Worm (Caenorhabditis elegans) whole organism, early embryonic: ENCODE measurements around the gene B0547.2.

Experiments
- B0310.2 ChIP-seq: sonication (generic microtip); optimal IDR thresholded peaks from 2 replicates; lab custom pipeline; 2016; ENCODE audit warnings: mild to moderate bottlenecking, missing genetic modification characterization, missing compliant biosample characterization
- F13C5.2 ChIP-seq: sonication (generic microtip); optimal IDR thresholded peaks from 2 replicates; lab custom pipeline; 2017; ENCODE audit warnings: mild to moderate bottlenecking, missing genetic modification characterization, inconsistent platforms, missing compliant biosample characterization
- aly-1 ChIP-seq: sonication (generic microtip); optimal IDR thresholded peaks from 2 replicates; lab custom pipeline; 2016; ENCODE audit warnings: missing genetic modification characterization, missing compliant biosample characterization
- ama-1 ChIP-seq: fragments of 150-350 bp; optimal IDR thresholded peaks from 2 replicates; lab custom pipeline; 2014
- ceh-13 ChIP-seq: fragments of 200-800 bp; sonication (Bioruptor generic); optimal IDR thresholded peaks from 2 replicates; lab custom pipeline; 2018; ENCODE audit warnings: mild to moderate bottlenecking, missing genetic modification characterization, missing compliant biosample characterization
- ceh-36 ChIP-seq: sonication (generic microtip); optimal IDR thresholded peaks from 2 replicates; lab custom pipeline; 2016; ENCODE audit warnings: missing genetic modification characterization, inconsistent platforms, missing compliant biosample characterization
- ets-7 ChIP-seq: sonication (generic microtip); optimal IDR thresholded peaks from 2 replicates; lab custom pipeline; 2016; ENCODE audit warnings: missing genotype, missing genetic modification characterization, missing compliant biosample characterization
- flt-1 ChIP-seq: fragments of 200-800 bp; sonication (Bioruptor generic); IDR thresholded peaks from 2 replicates; pipeline ENCODE4 v1.3.6; 2022; ENCODE audit warnings: missing genetic modification characterization, missing compliant biosample characterization
- hmbx-1 ChIP-seq: sonication (generic microtip); optimal IDR thresholded peaks from 2 replicates; lab custom pipeline; 2016; ENCODE audit warnings: mild to moderate bottlenecking, missing genetic modification characterization, missing compliant biosample characterization
- hmg-4 ChIP-seq: fragments of 200-800 bp; sonication (Bioruptor generic); optimal IDR thresholded peaks from 2 replicates; lab custom pipeline; 2018; ENCODE audit warnings: mild to moderate bottlenecking, missing genetic modification characterization, missing compliant biosample characterization
- hnd-1 ChIP-seq: sonication (generic microtip); optimal IDR thresholded peaks from 2 replicates; lab custom pipeline; 2016; ENCODE audit warnings: missing genetic modification characterization, missing compliant biosample characterization
- pes-1 ChIP-seq: fragments of 200-800 bp; sonication (Bioruptor generic); IDR thresholded peaks from 2 replicates; pipeline ENCODE4 v1.3.6; 2022; ENCODE audit warnings: missing genetic modification reagents, missing genetic modification characterization, missing compliant biosample characterization
- scrt-1 ChIP-seq: fragments of 200-800 bp; sonication (Bioruptor generic); IDR thresholded peaks from 2 replicates; pipeline ENCODE4 v1.3.6; 2022; ENCODE audit warnings: missing genetic modification characterization, missing compliant biosample characterization
- sea-1 ChIP-seq: fragments of 200-800 bp; sonication (Bioruptor generic); conservative IDR thresholded peaks from 2 replicates; pipeline ENCODE4 v1.3.6; 2022; ENCODE audit warnings: missing genetic modification characterization, missing compliant biosample characterization
- tbx-11 ChIP-seq: fragments of 200-800 bp; sonication (Bioruptor generic); IDR thresholded peaks from 2 replicates; pipeline ENCODE4 v1.3.6; 2022; ENCODE audit warnings: missing genetic modification characterization, missing compliant biosample characterization
- tbx-37 ChIP-seq: fragments of 200-800 bp; sonication (Bioruptor generic); conservative IDR thresholded peaks from 2 replicates; pipeline ENCODE4 v1.3.6; 2022; ENCODE audit warnings: missing genetic modification reagents, missing genetic modification characterization, missing compliant biosample characterization
- tra-4 ChIP-seq: sonication (generic microtip); optimal IDR thresholded peaks from 2 replicates; lab custom pipeline; 2017; ENCODE audit warnings: missing genetic modification characterization, missing compliant biosample characterization

Gene B0547.2

DNA sequence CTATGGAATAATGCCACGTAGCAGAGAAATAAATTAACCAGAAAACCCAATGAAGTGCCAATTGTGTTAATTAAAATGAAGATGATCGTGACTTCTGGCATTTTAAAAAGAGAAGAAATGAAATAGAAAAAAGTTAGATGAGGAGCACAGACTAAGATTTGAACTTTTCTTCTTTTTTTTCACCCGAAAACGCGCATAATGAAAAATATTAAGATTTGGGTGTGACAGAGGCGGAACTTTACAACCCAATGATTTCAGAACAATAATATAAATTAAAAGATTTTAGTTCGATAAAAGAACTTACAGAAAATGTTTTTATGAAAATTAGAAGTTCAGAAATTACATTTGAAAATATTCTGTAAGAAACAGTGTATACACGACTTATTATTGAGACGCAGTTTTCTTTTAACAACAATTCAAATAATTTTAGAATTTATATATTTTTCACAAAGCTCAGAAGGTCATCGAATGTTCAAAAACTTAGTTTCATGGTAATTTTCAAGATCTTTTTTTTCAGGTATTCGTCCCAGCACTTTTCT is at the start of gene B0547.2, which contains the start of gene srd-8:
Gene B0547.2 (plus strand): TSS at position 489 of the 539 bp plus-strand sequence.
Gene srd-8 (minus strand): TSS at position 101 of the 539 bp plus-strand sequence.
- no peak for TF ChIP-seq tbx-37 (GFP tag; lab: Robert Waterston, UW)
- no peak for TF ChIP-seq tra-4
- TF ChIP-seq flt-1: no peak
- TF ChIP-seq hmg-4: no peak
- no peak for TF ChIP-seq aly-1 (tag; lab: Kevin White, UChicago)
- no peak for TF ChIP-seq ceh-36 (tag; lab: Kevin White, UChicago)
- no peak for TF ChIP-seq hmbx-1 (tag; lab: Kevin White, UChicago)
- TF ChIP-seq tbx-11 (GFP tag; lab: Robert Waterston, UW): no peak
- no peak for TF ChIP-seq B0310.2
- TF ChIP-seq pes-1 (GFP tag; lab: Robert Waterston, UW): no peak
- TF ChIP-seq F13C5.2 (tag; lab: Kevin White, UChicago): no peak
- TF ChIP-seq hnd-1 (tag; lab: Kevin White, UChicago): no peak
- TF ChIP-seq ama-1: no peak
- TF ChIP-seq ets-7: no peak
- TF ChIP-seq ceh-13 (GFP tag; lab: Kevin White, UChicago): no peak
- no peak for TF ChIP-seq scrt-1 (GFP tag; lab: Robert Waterston, UW)
- no peak for TF ChIP-seq sea-1 (GFP tag; lab: Robert Waterston, UW)

DNA sequence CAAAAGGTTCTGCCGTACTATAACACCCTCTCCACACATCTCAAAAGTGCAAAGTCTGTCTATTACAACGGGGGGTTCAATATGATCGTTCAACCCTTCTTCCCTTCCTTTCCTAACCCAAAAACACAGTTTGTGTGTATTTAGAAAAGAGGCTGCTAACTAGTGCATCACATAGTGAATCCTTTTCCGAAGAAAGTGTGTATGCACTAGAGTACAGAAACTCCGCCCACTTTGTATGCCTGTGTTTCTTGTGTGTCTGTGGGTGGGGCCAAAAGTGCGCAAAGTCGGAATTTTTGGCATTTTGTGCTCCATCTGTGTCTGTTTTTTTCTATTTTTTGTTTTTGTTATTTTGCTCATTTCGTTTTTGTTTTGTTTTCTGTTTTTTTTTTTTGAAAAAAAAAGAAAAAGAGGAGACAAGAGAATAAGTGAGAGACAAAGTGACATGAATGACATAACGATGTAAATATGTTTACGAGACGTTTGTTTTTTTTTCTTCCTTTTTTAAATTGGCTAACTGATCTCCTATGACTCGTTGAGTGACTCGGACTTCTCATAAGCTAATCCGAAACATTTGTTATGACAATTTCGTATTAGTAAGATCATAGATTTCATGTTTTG is 47.2 kb upstream of the B0547.2 start:
- no peak for TF ChIP-seq tbx-11 (GFP tag; lab: Robert Waterston, UW)
- TF ChIP-seq ets-7: no peak

DNA sequence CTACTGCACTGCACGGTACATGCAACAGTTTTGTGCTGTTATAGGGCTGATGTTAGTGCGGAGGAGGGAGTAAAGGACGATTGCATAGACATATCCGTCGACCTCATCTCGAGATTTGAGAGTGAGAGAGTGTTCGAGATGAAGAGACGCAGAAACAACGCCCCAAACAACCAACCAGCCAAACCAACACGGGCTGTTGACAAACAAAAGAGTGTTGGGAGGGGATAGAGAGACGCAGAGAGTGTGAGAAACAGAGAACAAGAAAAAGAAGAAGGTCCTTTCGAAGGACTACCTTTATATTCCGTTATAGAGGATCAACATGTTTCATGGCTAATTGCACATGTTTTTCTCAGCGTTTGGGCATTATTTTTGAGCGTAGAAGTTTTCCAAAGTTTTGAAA is 45.5 kb upstream of the B0547.2 start:
- no peak for TF ChIP-seq sea-1 (GFP tag; lab: Robert Waterston, UW)
- TF ChIP-seq hmg-4: peak; percentile 52

DNA sequence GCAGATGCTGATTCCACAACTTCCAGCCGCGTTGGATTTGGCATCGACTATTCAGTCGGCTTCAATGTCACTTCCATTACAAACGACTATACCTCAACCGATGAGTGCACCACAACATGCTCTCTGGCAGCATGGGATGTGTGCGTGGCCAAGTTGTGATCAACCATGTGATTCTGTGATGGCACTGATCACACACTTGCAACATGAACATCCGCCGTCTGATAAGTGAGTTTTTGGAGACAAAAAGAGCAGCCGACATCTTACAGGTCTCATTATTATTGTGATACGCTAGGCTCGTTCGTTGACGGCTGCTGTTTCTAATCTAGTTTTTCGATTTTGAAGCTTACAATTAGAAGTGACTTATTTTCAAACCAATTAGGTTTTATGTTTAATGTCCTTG is 43.4 kb upstream of the B0547.2 start:
- TF ChIP-seq flt-1 (no peak), ets-7 (no peak), scrt-1 (GFP tag; lab: Robert Waterston, UW) (no peak), F13C5.2 (tag; lab: Kevin White, UChicago) (no peak), hmbx-1 (tag; lab: Kevin White, UChicago) (no peak), ceh-36 (tag; lab: Kevin White, UChicago) (no peak)

DNA sequence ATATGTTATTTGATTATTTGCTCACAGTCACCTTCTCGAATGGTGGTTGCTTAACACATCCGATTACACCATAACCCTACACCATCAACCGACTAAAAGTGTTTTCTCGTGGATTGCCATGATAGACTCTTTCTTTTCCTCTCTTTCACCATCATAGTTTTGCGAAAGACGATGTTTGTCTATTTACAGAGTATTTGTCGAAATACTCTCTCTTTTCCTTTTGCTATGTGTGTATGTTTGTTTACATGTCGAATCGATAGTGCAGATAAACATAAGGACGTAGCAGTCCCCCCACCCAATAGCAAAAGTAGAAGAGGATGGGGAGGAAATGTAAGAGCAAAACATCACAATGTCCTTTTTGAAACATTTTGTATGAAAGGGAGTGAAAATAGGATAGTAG is 42.5 kb upstream of the B0547.2 start:
- TF ChIP-seq sea-1 (GFP tag; lab: Robert Waterston, UW) (no peak), aly-1 (tag; lab: Kevin White, UChicago) (no peak), flt-1 (no peak), B0310.2 (no peak), hmbx-1 (tag; lab: Kevin White, UChicago) (no peak), tra-4 (no peak), hnd-1 (tag; lab: Kevin White, UChicago) (no peak), ceh-36 (tag; lab: Kevin White, UChicago) (no peak), ets-7 (no peak), ceh-13 (GFP tag; lab: Kevin White, UChicago) (no peak), tbx-37 (GFP tag; lab: Robert Waterston, UW) (no peak), ama-1 (no peak), tbx-11 (GFP tag; lab: Robert Waterston, UW) (no peak), scrt-1 (GFP tag; lab: Robert Waterston, UW) (no peak), pes-1 (GFP tag; lab: Robert Waterston, UW) (no peak)

DNA sequence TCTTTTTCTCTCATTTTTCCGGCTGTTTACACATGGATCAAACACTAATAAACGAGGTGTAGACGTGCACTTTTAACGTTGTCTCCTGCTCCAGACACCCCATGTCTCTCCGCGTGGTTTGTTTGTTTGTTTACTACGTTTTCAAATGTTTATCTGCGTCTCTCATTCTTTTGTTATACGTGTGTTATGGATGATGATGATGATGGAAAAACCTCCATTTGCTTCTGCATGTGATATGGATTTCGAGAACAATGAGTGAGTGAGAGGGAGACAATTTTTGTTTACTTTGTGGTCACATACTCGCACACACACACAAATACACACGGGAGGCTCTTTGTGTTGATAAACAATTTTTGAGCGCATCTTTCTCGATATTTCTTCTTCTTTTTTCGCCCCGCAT is 41.3 kb upstream of the B0547.2 start:
- TF ChIP-seq B0310.2: no peak

DNA sequence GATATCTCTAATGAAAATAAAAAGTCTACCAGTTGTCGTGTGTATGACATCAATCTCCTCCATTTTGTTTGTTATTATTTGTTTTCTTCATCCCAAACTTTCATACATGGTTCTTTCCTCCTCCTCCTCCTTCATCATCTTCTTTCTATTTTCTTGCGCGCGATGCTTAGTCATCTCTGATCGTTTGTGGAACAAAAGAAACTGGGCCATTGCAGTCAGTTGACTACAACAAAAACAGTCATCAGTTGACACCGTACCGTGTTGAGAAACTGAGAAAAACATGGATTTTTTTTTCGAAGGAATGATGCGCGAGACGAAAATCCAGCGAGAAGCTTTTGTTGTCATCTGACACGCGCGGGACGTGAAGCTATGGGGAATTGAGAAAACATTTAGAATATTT is 40.6 kb upstream of the B0547.2 start:
- TF ChIP-seq hmg-4 (no peak), pes-1 (GFP tag; lab: Robert Waterston, UW) (no peak), B0310.2 (no peak)

DNA sequence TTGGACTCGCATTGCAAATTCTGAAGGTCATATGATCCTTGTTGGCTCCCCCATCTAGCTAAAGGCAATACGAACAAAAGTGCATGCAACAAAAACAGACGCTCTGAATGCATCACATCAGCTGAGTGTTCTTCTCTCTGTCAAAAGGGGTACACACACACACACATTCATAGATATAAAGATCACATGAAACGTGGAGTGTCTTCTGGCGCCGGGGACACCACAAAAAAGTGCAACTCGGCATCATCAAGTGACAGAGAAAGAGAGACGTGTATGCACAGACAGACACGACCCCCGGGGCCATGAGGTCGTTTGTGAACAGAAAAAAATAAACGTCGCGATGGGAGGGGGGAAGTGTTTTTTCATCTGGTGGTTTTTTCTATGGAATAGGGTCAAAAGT is 38.5 kb upstream of the B0547.2 start:
- TF ChIP-seq pes-1 (GFP tag; lab: Robert Waterston, UW): no peak
- TF ChIP-seq hmg-4: no peak
- TF ChIP-seq scrt-1 (GFP tag; lab: Robert Waterston, UW): no peak
- TF ChIP-seq F13C5.2 (tag; lab: Kevin White, UChicago): no peak
- no peak for TF ChIP-seq hnd-1 (tag; lab: Kevin White, UChicago)
- no peak for TF ChIP-seq hmbx-1 (tag; lab: Kevin White, UChicago)

DNA sequence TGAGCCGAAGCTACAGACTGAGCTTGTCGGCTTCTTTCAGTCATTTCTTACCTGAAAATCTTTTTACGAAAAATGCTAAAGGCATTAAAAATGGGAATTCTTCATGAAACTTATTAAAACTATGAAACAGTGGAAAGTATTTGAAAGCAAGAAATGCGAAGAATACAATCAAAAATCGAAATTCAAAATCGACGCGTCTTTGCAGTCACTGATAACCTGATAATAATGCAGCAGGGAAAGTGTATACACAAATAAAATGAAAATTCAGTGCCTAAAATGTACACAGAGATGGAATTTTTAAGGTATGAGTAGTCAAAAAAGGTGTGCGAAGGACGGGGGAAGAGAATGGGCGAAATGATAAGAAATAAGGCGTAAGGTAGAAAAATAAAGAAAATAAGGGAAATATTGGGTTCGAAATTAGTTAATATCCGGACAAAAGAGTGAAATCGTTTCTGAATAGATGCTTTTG is 31.2 kb upstream of the B0547.2 start, which contains the start of gene C39H7.4:
Gene C39H7.4 (minus strand): TSS at position 51 of the 469 bp plus-strand sequence.
- TF ChIP-seq F13C5.2 (tag; lab: Kevin White, UChicago) (no peak), tbx-11 (GFP tag; lab: Robert Waterston, UW) (no peak), pes-1 (GFP tag; lab: Robert Waterston, UW) (no peak), ets-7 (no peak), hmbx-1 (tag; lab: Kevin White, UChicago) (no peak), hmg-4 (no peak), ama-1 (no peak), aly-1 (tag; lab: Kevin White, UChicago) (no peak), tra-4 (no peak), ceh-36 (tag; lab: Kevin White, UChicago) (no peak), tbx-37 (GFP tag; lab: Robert Waterston, UW) (no peak), hnd-1 (tag; lab: Kevin White, UChicago) (no peak), ceh-13 (GFP tag; lab: Kevin White, UChicago) (no peak), flt-1 (no peak)
